Fruit fly (Drosophila melanogaster) whole organism, prepupa: ENCODE results near the gene CG42300.

Source experiments
- CG4318 ChIP-seq: fragments of 200-800 bp; sonication (Bioruptor generic); optimal IDR thresholded peaks from 3 replicates; lab custom pipeline; 2017; ENCODE audit warnings: missing biosample characterization, mild to moderate bottlenecking, missing genetic modification characterization
- CG7368 ChIP-seq: fragments of 200-800 bp; sonication (Bioruptor generic); optimal IDR thresholded peaks from 3 replicates; lab custom pipeline; 2016; ENCODE audit warnings: missing biosample characterization, missing genetic modification characterization
- CG8319 ChIP-seq: fragments of 200-800 bp; sonication (Bioruptor generic); optimal IDR thresholded peaks from 3 replicates; lab custom pipeline; 2016; ENCODE audit warnings: missing biosample characterization, missing genetic modification characterization
- Eip78C ChIP-seq: fragments of 200-800 bp; sonication (Bioruptor generic); peaks from one replicate; lab custom pipeline; 2016; ENCODE audit warnings: missing biosample characterization, missing genetic modification characterization
- Hr4 ChIP-seq: fragments of 200-800 bp; sonication (Bioruptor generic); optimal IDR thresholded peaks from 3 replicates; lab custom pipeline; 2016; ENCODE audit warnings: missing biosample characterization, missing genetic modification characterization
- OdsH ChIP-seq: fragments of 200-800 bp; sonication (Bioruptor generic); optimal IDR thresholded peaks from 3 replicates; lab custom pipeline; 2016; ENCODE audit warnings: missing biosample characterization, missing genetic modification characterization
- achi ChIP-seq: fragments of 200-800 bp; sonication (Bioruptor generic); optimal IDR thresholded peaks from 3 replicates; lab custom pipeline; 2016; ENCODE audit warnings: missing biosample characterization, missing genetic modification characterization
- lz ChIP-seq: fragments of 200-800 bp; sonication (Bioruptor generic); optimal IDR thresholded peaks from 3 replicates; lab custom pipeline; 2016; ENCODE audit warnings: missing biosample characterization, missing genetic modification characterization
- svp ChIP-seq: fragments of 200-800 bp; sonication (Bioruptor generic); peaks from one replicate; lab custom pipeline; 2016; ENCODE audit warnings: missing biosample characterization, missing genetic modification characterization

DNA sequence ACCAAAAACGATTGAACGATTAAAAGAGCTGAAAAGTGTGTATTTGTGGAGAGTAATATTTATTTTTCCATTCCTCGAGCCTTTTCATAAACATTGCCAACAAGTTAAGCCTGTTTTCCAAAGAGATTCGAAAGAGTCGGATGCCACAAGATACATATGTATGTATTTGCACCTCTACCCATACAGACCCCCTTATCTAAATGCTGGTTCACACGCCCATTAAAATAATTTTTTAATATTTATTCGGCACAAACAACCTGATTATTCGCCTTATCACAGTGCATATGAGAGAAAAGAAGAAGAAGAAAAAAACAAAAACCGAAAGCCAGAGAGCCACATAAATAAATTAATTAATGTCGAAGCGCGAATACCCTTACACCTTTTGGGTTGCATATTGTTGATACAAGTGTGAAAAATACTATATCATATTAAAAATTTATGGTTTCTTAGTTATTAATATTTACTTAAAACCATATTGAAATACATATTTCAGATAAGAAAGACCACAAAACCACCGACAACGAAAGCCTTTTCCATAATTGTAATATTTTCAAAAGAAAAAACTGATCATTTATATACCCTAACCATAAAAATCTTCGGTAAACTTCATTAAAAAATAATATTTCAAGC lies 12.6 kb upstream of the CG42300 start:
- peak; percentile 79 for TF ChIP-seq Eip78C
- TF ChIP-seq Hr4: no peak
- no peak for TF ChIP-seq CG8319 (GFP tag; lab: Kevin White, UChicago)
- no peak for TF ChIP-seq lz (GFP tag; lab: Kevin White, UChicago)
- TF ChIP-seq OdsH: no peak
- TF ChIP-seq CG7368 (GFP tag; lab: Kevin White, UChicago): no peak
- TF ChIP-seq achi (GFP tag; lab: Kevin White, UChicago): no peak
- peak; percentile 80 for TF ChIP-seq svp
- TF ChIP-seq CG4318 (GFP tag; lab: Kevin White, UChicago): no peak
